Worm (Caenorhabditis elegans) whole organism, young adult: Measurements from ENCODE around the gene lrch-1.

Source experiments
- C06A6.2 ChIP-seq: fragments of 200-800 bp; sonication (Bioruptor generic); conservative IDR thresholded peaks from 2 replicates; pipeline ENCODE4 v1.3.6; 2022; ENCODE audit warnings: missing genetic modification characterization, missing compliant biosample characterization
- D2030.7 ChIP-seq: fragments of 200-800 bp; sonication (Bioruptor generic); IDR thresholded peaks from 2 replicates; pipeline ENCODE4 v1.3.6; 2022; ENCODE audit warnings: missing genetic modification reagents, missing genetic modification characterization, missing compliant biosample characterization
- F33H1.4 ChIP-seq: fragments of 200-800 bp; sonication (Bioruptor generic); IDR thresholded peaks from 2 replicates; pipeline ENCODE4 v1.3.6; 2022; ENCODE audit warnings: missing genetic modification reagents, missing genetic modification characterization, missing compliant biosample characterization
- F52B5.7 ChIP-seq: sonication (generic microtip); optimal IDR thresholded peaks from 2 replicates; lab custom pipeline; 2016; ENCODE audit warnings: mild to moderate bottlenecking, missing genetic modification characterization, missing compliant biosample characterization
- F57C9.4 ChIP-seq: sonication (generic microtip); optimal IDR thresholded peaks from 2 replicates; lab custom pipeline; 2017; ENCODE audit warnings: mild to moderate bottlenecking, missing genetic modification characterization, missing compliant biosample characterization
- K11D2.4 ChIP-seq: fragments of 200-800 bp; sonication (Bioruptor generic); IDR thresholded peaks from 2 replicates; pipeline ENCODE4 v1.3.6; 2022; ENCODE audit warnings: missing genetic modification reagents, missing genetic modification characterization, missing compliant biosample characterization
- T26A5.8 ChIP-seq: sonication (generic microtip); optimal IDR thresholded peaks from 2 replicates; lab custom pipeline; 2016; ENCODE audit warnings: missing genetic modification characterization, missing compliant biosample characterization
- Y56A3A.18 ChIP-seq: fragments of 200-800 bp; sonication (Bioruptor generic); IDR thresholded peaks from 2 replicates; pipeline ENCODE4 v1.3.6; 2022; ENCODE audit warnings: missing genetic modification reagents, missing genetic modification characterization, missing compliant biosample characterization
- Y67H2A.10 ChIP-seq: fragments of 200-800 bp; sonication (Bioruptor generic); conservative IDR thresholded peaks from 2 replicates; pipeline ENCODE4 v1.3.6; 2022; ENCODE audit warnings: missing genetic modification reagents, missing genetic modification characterization, missing compliant biosample characterization
- Y95B8A.8 ChIP-seq: fragments of 200-800 bp; sonication (Bioruptor generic); IDR thresholded peaks from 2 replicates; pipeline ENCODE4 v1.3.6; 2022; ENCODE audit warnings: missing genetic modification reagents, missing genetic modification characterization, missing compliant biosample characterization
- ZK185.1 ChIP-seq: sonication (generic microtip); optimal IDR thresholded peaks from 2 replicates; lab custom pipeline; 2016; ENCODE audit warnings: mild to moderate bottlenecking, missing genetic modification characterization, missing compliant biosample characterization; ENCODE audit not compliant: poor library complexity, severe bottlenecking
- akir-1 ChIP-seq: fragments of 200-800 bp; sonication (Bioruptor generic); optimal IDR thresholded peaks from 2 replicates; lab custom pipeline; 2018; ENCODE audit warnings: mild to moderate bottlenecking, missing genetic modification characterization, moderate library complexity, missing compliant biosample characterization
- aptf-3 ChIP-seq: fragments of 200-800 bp; sonication (Bioruptor generic); IDR thresholded peaks from 2 replicates; pipeline ENCODE4 v1.3.6; 2022; ENCODE audit warnings: missing genetic modification characterization, missing compliant biosample characterization
- athp-1 ChIP-seq: sonication (generic microtip); optimal IDR thresholded peaks from 2 replicates; lab custom pipeline; 2017; ENCODE audit warnings: mild to moderate bottlenecking, missing genetic modification characterization, missing compliant biosample characterization
- attf-6 ChIP-seq: fragments of 200-800 bp; sonication (Bioruptor generic); IDR thresholded peaks from 2 replicates; pipeline ENCODE4 v1.3.6; 2022; ENCODE audit warnings: missing genetic modification reagents, missing genetic modification characterization, missing compliant biosample characterization
- cebp-1 ChIP-seq, 2 experiments: fragments of 200-800 bp in 1 of 2; sonication (Bioruptor generic) in 1 of 2; sonication (generic microtip) in 1 of 2; IDR thresholded peaks in 1 of 2; optimal IDR thresholded peaks in 1 of 2; 2 replicates each; pipeline versions ENCODE4 v1.3.6 to Lab custom; 2017 to 2022; ENCODE audit warnings: missing compliant biosample characterization in 2 of 2, missing genetic modification characterization in 2 of 2, mild to moderate bottlenecking in 1 of 2, missing genetic modification reagents in 1 of 2, moderate library complexity in 1 of 2
- ceh-100 ChIP-seq: fragments of 200-800 bp; sonication (Bioruptor generic); IDR thresholded peaks from 2 replicates; pipeline ENCODE4 v1.3.6; 2022; ENCODE audit warnings: missing genetic modification reagents, missing genetic modification characterization, missing compliant biosample characterization
- chd-7 ChIP-seq: sonication (generic microtip); optimal IDR thresholded peaks from 2 replicates; lab custom pipeline; 2016; ENCODE audit warnings: mild to moderate bottlenecking, missing genetic modification characterization, moderate library complexity, missing compliant biosample characterization
- die-1 ChIP-seq: sonication (generic microtip); optimal IDR thresholded peaks from 2 replicates; lab custom pipeline; 2016; ENCODE audit warnings: missing genotype, mild to moderate bottlenecking, missing genetic modification characterization, missing compliant biosample characterization
- dpl-1 ChIP-seq: fragments of 150-350 bp; optimal IDR thresholded peaks from 2 replicates; lab custom pipeline; 2014; ENCODE audit warnings: missing biosample characterization, missing genetic modification reagents, missing genetic modification characterization
- hlh-12 ChIP-seq: sonication (generic microtip); optimal IDR thresholded peaks from 2 replicates; lab custom pipeline; 2016; ENCODE audit warnings: missing genetic modification characterization, missing compliant biosample characterization
- lag-1 ChIP-seq: fragments of 200-800 bp; sonication (Bioruptor generic); IDR thresholded peaks from 2 replicates; pipeline ENCODE4 v1.3.6; 2022; ENCODE audit warnings: missing genetic modification reagents, missing genetic modification characterization, missing compliant biosample characterization
- let-607 ChIP-seq, 2 experiments: fragments of 200-800 bp in 1 of 2; sonication (Bioruptor generic) in 1 of 2; sonication (generic microtip) in 1 of 2; optimal IDR thresholded peaks; 2 replicates each; lab custom pipeline; 2016 to 2018; ENCODE audit warnings: mild to moderate bottlenecking in 2 of 2, missing compliant biosample characterization in 2 of 2, missing genetic modification characterization in 2 of 2, moderate library complexity in 2 of 2, missing genotype in 1 of 2
- lin-26 ChIP-seq: fragments of 200-800 bp; sonication (Bioruptor generic); IDR thresholded peaks from 2 replicates; pipeline ENCODE4 v1.3.6; 2022; ENCODE audit warnings: missing genetic modification reagents, missing genetic modification characterization, missing compliant biosample characterization
- lin-40 ChIP-seq: sonication (generic microtip); optimal IDR thresholded peaks from 2 replicates; lab custom pipeline; 2016; ENCODE audit warnings: missing genetic modification characterization, mild to moderate bottlenecking, missing compliant biosample characterization, missing genotype, missing genetic modification reagents
- mcd-1 ChIP-seq: fragments of 200-800 bp; sonication (Bioruptor generic); IDR thresholded peaks from 2 replicates; pipeline ENCODE4 v1.3.6; 2022; ENCODE audit warnings: missing genetic modification reagents, missing genetic modification characterization, missing compliant biosample characterization
- nhr-80 ChIP-seq: sonication (generic microtip); optimal IDR thresholded peaks from 2 replicates; lab custom pipeline; 2016; ENCODE audit warnings: missing genetic modification characterization, missing compliant biosample characterization
- pha-4 ChIP-seq: fragments of 150-350 bp; sonication (generic microtip); optimal IDR thresholded peaks from 2 replicates; lab custom pipeline; 2014; ENCODE audit warnings: missing biosample characterization, missing genetic modification reagents, missing genetic modification characterization
- rec-8 ChIP-seq, 2 experiments: sonication (generic microtip); optimal IDR thresholded peaks; 2 replicates each; lab custom pipeline; 2016; ENCODE audit warnings: mild to moderate bottlenecking in 2 of 2, missing genetic modification characterization in 2 of 2, missing genetic modification reagents in 2 of 2, missing genotype in 2 of 2, missing biosample characterization in 1 of 2, missing compliant biosample characterization in 1 of 2, moderate library complexity in 1 of 2
- sdz-38 ChIP-seq: sonication (generic microtip); optimal IDR thresholded peaks from 2 replicates; lab custom pipeline; 2016; ENCODE audit warnings: missing genotype, missing genetic modification characterization, missing compliant biosample characterization
- sea-2 ChIP-seq: fragments of 200-800 bp; sonication (Bioruptor generic); IDR thresholded peaks from 2 replicates; pipeline ENCODE4 v1.3.6; 2022; ENCODE audit warnings: missing genetic modification characterization, missing compliant biosample characterization
- snpc-1.1 ChIP-seq: sonication (generic microtip); optimal IDR thresholded peaks from 2 replicates; lab custom pipeline; 2017; ENCODE audit warnings: missing genetic modification characterization, mild to moderate bottlenecking, missing compliant biosample characterization, antibody characterized with exemption, moderate library complexity, missing genotype, missing genetic modification reagents; ENCODE audit not compliant: insufficient read depth
- snpc-1.3 ChIP-seq: sonication (generic microtip); optimal IDR thresholded peaks from 2 replicates; lab custom pipeline; 2017; ENCODE audit warnings: missing genetic modification characterization, mild to moderate bottlenecking, missing compliant biosample characterization, antibody characterized with exemption, moderate library complexity, missing genotype, missing genetic modification reagents; ENCODE audit not compliant: insufficient read depth
- somi-1 ChIP-seq: fragments of 200-800 bp; sonication (Bioruptor generic); optimal IDR thresholded peaks from 2 replicates; lab custom pipeline; 2018; ENCODE audit warnings: mild to moderate bottlenecking, missing genetic modification characterization, missing compliant biosample characterization
- tbx-9 ChIP-seq: sonication (generic microtip); optimal IDR thresholded peaks from 2 replicates; lab custom pipeline; 2016; ENCODE audit warnings: borderline replicate concordance, missing genetic modification characterization, inconsistent platforms, missing compliant biosample characterization
- zfh-2 ChIP-seq: fragments of 200-800 bp; sonication (Bioruptor generic); conservative IDR thresholded peaks from 2 replicates; pipeline ENCODE4 v1.3.6; 2022; ENCODE audit warnings: missing genetic modification reagents, missing genetic modification characterization, missing compliant biosample characterization
- zim-3 ChIP-seq: sonication (generic microtip); optimal IDR thresholded peaks from 2 replicates; lab custom pipeline; 2017; ENCODE audit warnings: mild to moderate bottlenecking, missing genetic modification characterization, moderate library complexity, missing compliant biosample characterization
- ztf-22 ChIP-seq: fragments of 200-800 bp; sonication (Bioruptor generic); optimal IDR thresholded peaks from 2 replicates; lab custom pipeline; 2018; ENCODE audit warnings: mild to moderate bottlenecking, missing genetic modification characterization, moderate library complexity, missing compliant biosample characterization
- ztf-26 ChIP-seq: sonication (generic microtip); optimal IDR thresholded peaks from 2 replicates; lab custom pipeline; 2017; ENCODE audit warnings: missing genetic modification characterization, missing compliant biosample characterization
- ztf-28 ChIP-seq: fragments of 200-800 bp; sonication (Bioruptor generic); IDR thresholded peaks from 2 replicates; pipeline ENCODE4 v1.3.6; 2022; ENCODE audit warnings: missing genetic modification reagents, missing genetic modification characterization, missing compliant biosample characterization

The lrch-1 gene

ce11 chrX:6205325-6205724, 11.1 kb downstream of the lrch-1 start:
- no peak for TF ChIP-seq lag-1 (GFP tag; lab: Robert Waterston, UW)
- no peak for TF ChIP-seq K11D2.4 (GFP tag; lab: Robert Waterston, UW)
- no peak for TF ChIP-seq Y95B8A.8 (GFP tag; lab: Robert Waterston, UW)
- TF ChIP-seq akir-1 = no peak
- no peak for TF ChIP-seq somi-1

ce11 chrX:6204696-6205232, 11.7 kb downstream of the lrch-1 start, which contains the start of gene bca-1:
TSS of gene bca-1 (minus strand) at chrX:6204746.
- TF ChIP-seq chd-7 (tag; lab: Kevin White, UChicago) (no peak), lin-40 (tag; lab: Kevin White, UChicago) (peak; percentile 56), ztf-26 (tag; lab: Kevin White, UChicago) (peak; percentile 55), cebp-1 (GFP tag; IDR thresholded peaks at IDR 0.05; lab: Robert Waterston, UW) (no peak), cebp-1 (tag; optimal IDR thresholded peaks at IDR 0.05; lab: Kevin White, UChicago) (peak; percentile 11), nhr-80 (peak; percentile 52), mcd-1 (GFP tag; lab: Robert Waterston, UW) (no peak)

ce11 chrX:6203315-6203714, 13.1 kb downstream of the lrch-1 start:
- TF ChIP-seq sdz-38 (tag; lab: Kevin White, UChicago) = no peak
- no peak for TF ChIP-seq F52B5.7 (tag; lab: Kevin White, UChicago)
- no peak for TF ChIP-seq F33H1.4 (GFP tag; lab: Robert Waterston, UW)
- peak; percentile 23 for TF ChIP-seq nhr-80
- TF ChIP-seq D2030.7 (GFP tag; lab: Robert Waterston, UW) = no peak
- no peak for TF ChIP-seq ZK185.1 (tag; lab: Kevin White, UChicago)
- TF ChIP-seq tbx-9 (tag; lab: Kevin White, UChicago) = no peak
- TF ChIP-seq, all 124 proteins: peak for 1

ce11 chrX:6202809-6203208, 13.6 kb downstream of the lrch-1 start:
- TF ChIP-seq F57C9.4 (tag; lab: Kevin White, UChicago) = no peak
- no peak for TF ChIP-seq Y67H2A.10 (GFP tag; lab: Robert Waterston, UW)
- no peak for TF ChIP-seq nhr-80
- TF ChIP-seq die-1 = no peak
- no peak for TF ChIP-seq dpl-1 (GFP tag; lab: Kevin White, UChicago)
- TF ChIP-seq ceh-100 (GFP tag; lab: Robert Waterston, UW) = no peak
- no peak for TF ChIP-seq hlh-12 (tag; lab: Kevin White, UChicago)

- no peak for TF ChIP-seq pha-4
- TF ChIP-seq athp-1 (tag; lab: Kevin White, UChicago) = no peak
- TF ChIP-seq lag-1 (GFP tag; lab: Robert Waterston, UW) = no peak
- TF ChIP-seq zim-3 (tag; lab: Kevin White, UChicago) = no peak
- no peak for TF ChIP-seq snpc-1.3 (tag; lab: Kevin White, UChicago)
- no peak for TF ChIP-seq zfh-2
- 0 out of 2 replicates have a peak, but pooled peaks have one; percentile 18 for TF ChIP-seq C06A6.2
- no peak for TF ChIP-seq rec-8 (tag; optimal IDR thresholded peaks at IDR 0.05; lab: Kevin White, UChicago)
- no peak for TF ChIP-seq sea-2
- TF ChIP-seq ztf-28 = no peak
- TF ChIP-seq ztf-22 (GFP tag; lab: Kevin White, UChicago) = no peak
- no peak for TF ChIP-seq let-607 (tag; optimal IDR thresholded peaks at IDR 0.05; lab: Kevin White, UChicago)
- TF ChIP-seq T26A5.8 = no peak
- TF ChIP-seq lin-26 (GFP tag; lab: Robert Waterston, UW) = 0 out of 2 replicates have a peak, but pooled peaks have one; percentile 45
- no peak for TF ChIP-seq Y56A3A.18 (GFP tag; lab: Robert Waterston, UW)
- TF ChIP-seq attf-6 (GFP tag; lab: Robert Waterston, UW) = no peak
- TF ChIP-seq snpc-1.1 = no peak
- no peak for TF ChIP-seq aptf-3 (GFP tag; lab: Robert Waterston, UW)
- no peak for TF ChIP-seq tbx-9 (tag; lab: Kevin White, UChicago)
- TF ChIP-seq chd-7 (tag; lab: Kevin White, UChicago) = peak; percentile 29
Observed at ce11 chrX:6201542-6201941, 14.9 kb downstream of the lrch-1 start.
